Worm (Caenorhabditis elegans) whole organism, L4 larva: ENCODE measurements around the gene mlc-7.

Experiments used
- F26F4.8 ChIP-seq: fragments of 200-800 bp; sonication (Bioruptor generic); conservative IDR thresholded peaks from 2 replicates; pipeline ENCODE4 v1.3.6; 2022; ENCODE audit warnings: missing genetic modification characterization, missing compliant biosample characterization
- F44E2.7 ChIP-seq: fragments of 200-800 bp; sonication (Bioruptor generic); IDR thresholded peaks from 2 replicates; pipeline ENCODE4 v2.1.2; 2022; ENCODE audit warnings: missing genetic modification characterization, missing compliant biosample characterization
- T26A8.4 ChIP-seq: fragments of 200-800 bp; sonication (Bioruptor generic); IDR thresholded peaks from 2 replicates; pipeline ENCODE4 v1.3.6; 2022; ENCODE audit warnings: missing genetic modification characterization, missing compliant biosample characterization
- Y105C5A.15 ChIP-seq: fragments of 200-800 bp; sonication (Bioruptor generic); IDR thresholded peaks from 2 replicates; pipeline ENCODE4 v1.3.6; 2022; ENCODE audit warnings: missing genetic modification characterization, missing compliant biosample characterization
- Y48G9A.11 ChIP-seq: fragments of 200-800 bp; sonication (Bioruptor generic); IDR thresholded peaks from 2 replicates; pipeline ENCODE4 v1.3.6; 2022; ENCODE audit warnings: missing genetic modification reagents, missing genetic modification characterization, missing compliant biosample characterization
- ZK337.2 ChIP-seq: fragments of 200-800 bp; sonication (Bioruptor generic); IDR thresholded peaks from 2 replicates; pipeline ENCODE4 v1.3.6; 2022; ENCODE audit warnings: missing genetic modification reagents, missing genetic modification characterization, missing compliant biosample characterization
- aha-1 ChIP-seq: fragments of 150-350 bp; peaks from one replicate; lab custom pipeline; 2014; ENCODE audit warnings: missing biosample characterization, missing genetic modification characterization
- aly-2 ChIP-seq: sonication (generic microtip); optimal IDR thresholded peaks from 2 replicates; lab custom pipeline; 2018; ENCODE audit warnings: missing biosample characterization, missing genetic modification characterization
- ama-1 ChIP-seq: fragments of 150-350 bp; optimal IDR thresholded peaks from 2 replicates; lab custom pipeline; 2014; ENCODE audit warnings: inconsistent platforms, mixed read lengths
- arid-1 ChIP-seq: fragments of 200-800 bp; sonication (Bioruptor generic); conservative IDR thresholded peaks from 2 replicates; pipeline ENCODE4 v1.3.6; 2022; ENCODE audit warnings: missing genetic modification reagents, missing genetic modification characterization, missing compliant biosample characterization
- attf-4 ChIP-seq: sonication (generic microtip); optimal IDR thresholded peaks from 3 replicates; lab custom pipeline; 2017; ENCODE audit warnings: missing biosample characterization, missing genetic modification characterization
- ceh-62 ChIP-seq: sonication (generic microtip); optimal IDR thresholded peaks from 2 replicates; lab custom pipeline; 2017; ENCODE audit warnings: missing biosample characterization, missing genetic modification characterization
- daf-12 ChIP-seq: fragments of 150-350 bp; optimal IDR thresholded peaks from 2 replicates; lab custom pipeline; 2014; ENCODE audit warnings: missing biosample characterization, missing genetic modification reagents, missing genetic modification characterization
- daf-16 ChIP-seq, 3 experiments: sonication (generic microtip); optimal IDR thresholded peaks; 2 replicates each; lab custom pipeline; 2016 to 2017; ENCODE audit warnings: missing genetic modification characterization in 3 of 3, missing genetic modification reagents in 3 of 3, mild to moderate bottlenecking in 2 of 3, missing compliant biosample characterization in 2 of 3, missing biosample characterization in 1 of 3, moderate library complexity in 1 of 3
- daf-19 ChIP-seq: fragments of 200-800 bp; sonication (Bioruptor generic); conservative IDR thresholded peaks from 2 replicates; pipeline ENCODE4 v1.3.6; 2022; ENCODE audit warnings: missing genetic modification characterization, missing compliant biosample characterization
- daf-8 ChIP-seq: fragments of 200-800 bp; sonication (Bioruptor generic); IDR thresholded peaks from 2 replicates; pipeline ENCODE4 v1.3.6; 2022; ENCODE audit warnings: missing genetic modification characterization, missing compliant biosample characterization
- dmd-6 ChIP-seq: fragments of 200-800 bp; sonication (Bioruptor generic); IDR thresholded peaks from 2 replicates; pipeline ENCODE4 v1.3.6; 2022; ENCODE audit warnings: missing genetic modification reagents, missing genetic modification characterization, missing compliant biosample characterization
- duxl-1 ChIP-seq: sonication (generic microtip); optimal IDR thresholded peaks from 2 replicates; lab custom pipeline; 2016; ENCODE audit warnings: mild to moderate bottlenecking, missing genetic modification characterization, moderate library complexity, missing compliant biosample characterization; ENCODE audit not compliant: poor library complexity
- dve-1 ChIP-seq: sonication (generic microtip); optimal IDR thresholded peaks from 2 replicates; lab custom pipeline; 2017; ENCODE audit warnings: antibody characterized with exemption, mild to moderate bottlenecking, missing genetic modification characterization, missing compliant biosample characterization; ENCODE audit not compliant: insufficient read depth
- egl-27 ChIP-seq: sonication (generic microtip); optimal IDR thresholded peaks from 3 replicates; lab custom pipeline; 2017; ENCODE audit warnings: missing biosample characterization, missing genetic modification reagents, missing genetic modification characterization
- egl-43 ChIP-seq: fragments of 200-800 bp; sonication (Bioruptor generic); IDR thresholded peaks from 2 replicates; pipeline ENCODE4 v1.3.6; 2022; ENCODE audit warnings: missing genetic modification reagents, missing genetic modification characterization, missing compliant biosample characterization
- fkh-10 ChIP-seq: fragments of 150-350 bp; optimal IDR thresholded peaks from 2 replicates; lab custom pipeline; 2014; ENCODE audit warnings: missing biosample characterization, missing genetic modification reagents, missing genetic modification characterization
- fos-1 ChIP-seq: fragments of 150-350 bp; optimal IDR thresholded peaks from 2 replicates; lab custom pipeline; 2014; ENCODE audit warnings: missing biosample characterization, missing genetic modification characterization
- hif-1 ChIP-seq, 2 experiments: sonication (generic microtip); optimal IDR thresholded peaks; 2 replicates each; lab custom pipeline; 2016 to 2017; ENCODE audit warnings: missing compliant biosample characterization in 2 of 2, missing genetic modification characterization in 2 of 2, missing genetic modification reagents in 2 of 2, missing genotype in 2 of 2, mild to moderate bottlenecking in 1 of 2
- hlh-11 ChIP-seq: fragments of 200-800 bp; sonication (Bioruptor generic); optimal IDR thresholded peaks from 2 replicates; lab custom pipeline; 2018; ENCODE audit warnings: mild to moderate bottlenecking, missing genetic modification characterization, missing compliant biosample characterization
- hlh-30 ChIP-seq: sonication (generic microtip); optimal IDR thresholded peaks from 2 replicates; lab custom pipeline; 2017; ENCODE audit warnings: antibody characterized with exemption, mild to moderate bottlenecking, missing genetic modification characterization, missing compliant biosample characterization; ENCODE audit not compliant: insufficient read depth
- hmg-1.1 ChIP-seq: fragments of 200-800 bp; sonication (Bioruptor generic); IDR thresholded peaks from 2 replicates; pipeline ENCODE4 v1.3.6; 2022; ENCODE audit warnings: missing genetic modification reagents, missing genetic modification characterization, missing compliant biosample characterization
- lir-3 ChIP-seq: sonication (generic microtip); optimal IDR thresholded peaks from 2 replicates; lab custom pipeline; 2016; ENCODE audit warnings: mild to moderate bottlenecking, missing genetic modification characterization, missing compliant biosample characterization
- lsy-2 ChIP-seq, 2 experiments: fragments of 150-350 bp in 1 of 2; sonication (generic microtip) in 1 of 2; optimal IDR thresholded peaks; 2 replicates each; lab custom pipeline; 2014 to 2017; ENCODE audit warnings: missing biosample characterization in 2 of 2, missing genetic modification characterization in 2 of 2
- madf-5 ChIP-seq, 2 experiments: fragments of 200-800 bp; sonication (Bioruptor generic); IDR thresholded peaks; 2 replicates each; pipeline ENCODE4 v1.3.6; 2022; ENCODE audit warnings: missing compliant biosample characterization in 2 of 2, missing genetic modification characterization in 2 of 2
- mdl-1 ChIP-seq, 2 experiments: fragments of 150-350 bp in 1 of 2; sonication (generic microtip) in 1 of 2; optimal IDR thresholded peaks; 2 replicates each; lab custom pipeline; 2014 to 2017; ENCODE audit warnings: missing biosample characterization in 2 of 2, missing genetic modification characterization in 2 of 2
- mdt-29 ChIP-seq: fragments of 200-800 bp; sonication (Bioruptor generic); IDR thresholded peaks from 2 replicates; pipeline ENCODE4 v1.3.6; 2022; ENCODE audit warnings: missing genetic modification reagents, missing genetic modification characterization, missing compliant biosample characterization
- mes-2 ChIP-seq: sonication (generic microtip); optimal IDR thresholded peaks from 2 replicates; lab custom pipeline; 2016; ENCODE audit warnings: missing genotype, mild to moderate bottlenecking, missing genetic modification characterization, missing compliant biosample characterization; ENCODE audit not compliant: poor library complexity, severe bottlenecking
- nhr-102 ChIP-seq: sonication (generic microtip); optimal IDR thresholded peaks from 2 replicates; lab custom pipeline; 2016; ENCODE audit warnings: mild to moderate bottlenecking, missing genetic modification characterization, moderate library complexity, missing compliant biosample characterization
- nhr-111 ChIP-seq: fragments of 200-800 bp; sonication (Bioruptor generic); optimal IDR thresholded peaks from 2 replicates; lab custom pipeline; 2018; ENCODE audit warnings: mild to moderate bottlenecking, missing genetic modification characterization, missing compliant biosample characterization
- nhr-25 ChIP-seq: sonication (generic microtip); optimal IDR thresholded peaks from 2 replicates; lab custom pipeline; 2017; ENCODE audit warnings: missing genetic modification characterization, mild to moderate bottlenecking, missing compliant biosample characterization, antibody characterized with exemption, moderate library complexity, borderline replicate concordance; ENCODE audit not compliant: insufficient read depth
- nhr-6 ChIP-seq: fragments of 150-350 bp; optimal IDR thresholded peaks from 2 replicates; lab custom pipeline; 2014; ENCODE audit warnings: missing biosample characterization, missing genetic modification characterization
- pqm-1 ChIP-seq: sonication (generic microtip); optimal IDR thresholded peaks from 2 replicates; lab custom pipeline; 2017; ENCODE audit warnings: missing biosample characterization, missing genetic modification characterization
- rbr-2 ChIP-seq: sonication (generic microtip); optimal IDR thresholded peaks from 2 replicates; lab custom pipeline; 2016; ENCODE audit warnings: missing genotype, missing genetic modification characterization, missing compliant biosample characterization
- set-16 ChIP-seq: fragments of 200-800 bp; sonication (Bioruptor generic); IDR thresholded peaks from 2 replicates; pipeline ENCODE4 v1.3.6; 2022; ENCODE audit warnings: missing genetic modification reagents, missing genetic modification characterization, missing compliant biosample characterization
- spr-1 ChIP-seq: sonication (generic microtip); optimal IDR thresholded peaks from 2 replicates; lab custom pipeline; 2016; ENCODE audit warnings: mild to moderate bottlenecking, missing genetic modification characterization, missing compliant biosample characterization
- tra-1 ChIP-seq: fragments of 200-800 bp; sonication (Bioruptor generic); IDR thresholded peaks from 2 replicates; pipeline ENCODE4 v1.3.6; 2022; ENCODE audit warnings: missing genetic modification reagents, missing genetic modification characterization, missing compliant biosample characterization
- unc-62 ChIP-seq, 3 experiments: fragments of 150-350 bp in 1 of 3; sonication (generic microtip); optimal IDR thresholded peaks in 2 of 3; peaks in 1 of 3; 1 replicate in 1 of 3; 2 replicates in 2 of 3; lab custom pipeline; 2014 to 2017; ENCODE audit warnings: missing biosample characterization in 3 of 3, missing genetic modification characterization in 3 of 3, missing genetic modification reagents in 3 of 3, missing genotype in 1 of 3
- zfp-3 ChIP-seq: fragments of 200-800 bp; sonication (Bioruptor generic); conservative IDR thresholded peaks from 2 replicates; pipeline ENCODE4 v1.3.6; 2022; ENCODE audit warnings: missing genetic modification reagents, missing genetic modification characterization, missing compliant biosample characterization
- zip-2 ChIP-seq: fragments of 150-350 bp; optimal IDR thresholded peaks from 2 replicates; lab custom pipeline; 2014; ENCODE audit warnings: missing biosample characterization, missing genetic modification characterization

The mlc-7 gene

DNA sequence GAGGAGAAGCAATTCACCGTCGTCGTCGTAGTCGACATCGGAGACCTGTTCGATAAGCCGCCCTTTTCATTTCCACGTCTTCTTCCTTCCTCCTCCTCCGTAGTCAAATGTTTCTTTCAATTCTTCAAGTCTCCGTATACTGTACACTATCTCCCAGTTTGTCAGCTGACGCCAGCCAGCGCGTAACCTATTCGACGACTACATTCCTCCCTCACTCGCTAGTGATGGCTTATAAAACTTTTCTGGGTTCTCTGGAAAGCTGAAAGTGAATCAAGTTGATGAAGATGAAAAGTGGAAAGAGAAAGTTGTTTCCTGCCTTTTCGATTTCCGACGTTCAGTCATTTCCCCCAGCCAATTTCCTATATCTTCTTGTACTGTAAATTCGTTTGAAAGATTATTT, 42.1 kb upstream of the mlc-7 start (continued):
- TF ChIP-seq dmd-6 (GFP tag; lab: Robert Waterston, UW) (no peak), nhr-111 (GFP tag; lab: Kevin White, UChicago) (no peak)
- TF ChIP-seq, all 104 proteins: peak for 8

DNA sequence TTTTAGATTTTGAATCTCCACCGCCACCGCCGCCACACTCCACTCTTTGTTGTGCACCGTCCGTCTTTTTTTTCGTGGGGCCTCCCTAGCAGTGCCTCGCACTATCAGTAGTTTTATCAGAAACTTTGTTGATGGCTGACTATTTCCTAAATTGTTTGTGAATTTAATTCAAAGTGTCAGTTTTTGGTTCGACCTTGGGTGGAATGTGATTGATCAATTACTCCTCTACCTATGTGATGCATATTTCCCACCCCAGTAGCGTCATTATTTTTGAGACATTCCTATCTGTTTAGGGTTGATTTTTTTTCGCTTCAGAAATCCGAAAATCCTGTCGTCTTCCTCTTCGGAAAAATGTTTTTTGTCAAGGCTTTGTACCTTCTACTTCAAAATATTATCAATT, 40.6 kb upstream of the mlc-7 start:
- TF ChIP-seq F26F4.8 (GFP tag; lab: Robert Waterston, UW) (no peak), Y105C5A.15 (GFP tag; lab: Robert Waterston, UW) (no peak), fkh-10 (no peak), zfp-3 (GFP tag; lab: Robert Waterston, UW) (no peak), unc-62 (GFP tag; optimal IDR thresholded peaks at IDR 0.05 in 1 of 2; lab: Kevin White, UChicago) (peak in 1 of 2 experiments; percentile 82), unc-62 (tag; optimal IDR thresholded peaks at IDR 0.05; lab: Kevin White, UChicago) (no peak), fos-1 (tag; lab: Kevin White, UChicago) (no peak), attf-4 (tag; lab: Kevin White, UChicago) (no peak), daf-8 (GFP tag; lab: Robert Waterston, UW) (no peak), hlh-30 (tag; lab: Kevin White, UChicago) (no peak), aly-2 (no peak), spr-1 (tag; lab: Kevin White, UChicago) (no peak), egl-43 (GFP tag; lab: Robert Waterston, UW) (no peak), daf-16 (GFP tag; optimal IDR thresholded peaks at IDR 0.05; lab: Kevin White, UChicago) (no peak), daf-16 (tag; optimal IDR thresholded peaks at IDR 0.05; lab: Kevin White, UChicago) (no peak), hlh-11 (tag; lab: Kevin White, UChicago) (peak; percentile 10), T26A8.4 (GFP tag; lab: Robert Waterston, UW) (0 out of 2 replicates have a peak, but pooled peaks have one; percentile 28), arid-1 (GFP tag; lab: Robert Waterston, UW) (no peak), Y48G9A.11 (GFP tag; lab: Robert Waterston, UW) (0 out of 2 replicates have a peak, but pooled peaks have one; percentile 38), daf-12 (no peak), nhr-25 (tag; lab: Kevin White, UChicago) (peak; percentile 19), ceh-62 (tag; lab: Kevin White, UChicago) (no peak)
- TF ChIP-seq, all 104 proteins: peak for 5

DNA sequence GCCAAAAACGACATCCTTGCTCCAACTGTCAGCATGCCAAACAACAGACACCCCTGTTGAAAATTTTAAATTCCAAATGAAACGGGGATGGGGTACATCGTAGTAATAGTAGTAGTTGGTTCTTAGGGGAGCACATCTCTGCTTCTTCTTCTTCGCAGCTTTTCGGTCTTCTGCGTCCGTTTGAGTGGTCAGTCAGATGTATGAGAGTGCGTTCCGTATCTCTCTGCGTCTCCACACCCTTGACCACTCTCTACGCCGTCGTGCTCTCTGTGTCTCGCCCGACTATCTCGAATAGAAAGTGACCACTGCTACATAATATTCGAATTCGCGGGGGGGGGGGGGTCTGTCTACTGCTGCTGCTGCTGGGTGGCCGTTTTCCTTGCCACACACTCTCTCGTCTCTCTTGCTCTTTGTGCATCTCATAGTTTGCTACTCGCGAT, 38.4 kb upstream of the mlc-7 start:
- TF ChIP-seq hif-1 (tag; optimal IDR thresholded peaks at IDR 0.05; lab: Kevin White, UChicago) (no peak), unc-62 (GFP tag; optimal IDR thresholded peaks at IDR 0.05 in 1 of 2; lab: Kevin White, UChicago) (no peak), unc-62 (tag; optimal IDR thresholded peaks at IDR 0.05; lab: Kevin White, UChicago) (no peak), daf-12 (no peak), ZK337.2 (GFP tag; lab: Robert Waterston, UW) (no peak), hmg-1.1 (peak; percentile 30), hlh-30 (tag; lab: Kevin White, UChicago) (peak; percentile 40), nhr-6 (tag; lab: Kevin White, UChicago) (peak; percentile 64), duxl-1 (no peak), nhr-102 (tag; lab: Kevin White, UChicago) (peak; percentile 19), aha-1 (tag; lab: Kevin White, UChicago) (peak; percentile 73), mdt-29 (GFP tag; lab: Robert Waterston, UW) (no peak), T26A8.4 (GFP tag; lab: Robert Waterston, UW) (peak; percentile 44; the same call in 1 of the 2 replicates), pqm-1 (tag; lab: Kevin White, UChicago) (no peak), lsy-2 (tag; optimal IDR thresholded peaks at IDR 0.05; lab: Kevin White, UChicago) (peak in 1 of 2 experiments; percentile 11), F44E2.7 (no peak), ama-1 (lab: Kevin White, UChicago) (no peak), mes-2 (tag; lab: Kevin White, UChicago) (peak; percentile 23), lir-3 (tag; lab: Kevin White, UChicago) (no peak), zip-2 (tag; lab: Kevin White, UChicago) (no peak), mdl-1 (tag; optimal IDR thresholded peaks at IDR 0.05; lab: Kevin White, UChicago) (peak in 1 of 2 experiments; percentile 26), tra-1 (GFP tag; lab: Robert Waterston, UW) (no peak), set-16 (GFP tag; lab: Robert Waterston, UW) (peak; percentile 45), daf-19 (0 out of 2 replicates have a peak, but pooled peaks have one; percentile 12), madf-5 (GFP tag; IDR thresholded peaks at IDR 0.05; lab: Robert Waterston, UW) (no peak), rbr-2 (tag; lab: Kevin White, UChicago) (peak; percentile 39), egl-27 (tag; lab: Kevin White, UChicago) (no peak), dve-1 (peak; percentile 43)
